Worm (Caenorhabditis elegans) whole organism, L4 larva: ENCODE results near the gene C14E2.4.

Experiments
- F10B5.3 ChIP-seq: sonication (generic microtip); optimal IDR thresholded peaks from 2 replicates; lab custom pipeline; 2016; ENCODE audit warnings: mild to moderate bottlenecking, missing genetic modification characterization, missing compliant biosample characterization
- F37D6.2 ChIP-seq: sonication (generic microtip); optimal IDR thresholded peaks from 2 replicates; lab custom pipeline; 2016; ENCODE audit warnings: mild to moderate bottlenecking, missing genetic modification characterization, missing compliant biosample characterization
- F44E2.7 ChIP-seq: fragments of 200-800 bp; sonication (Bioruptor generic); IDR thresholded peaks from 2 replicates; pipeline ENCODE4 v2.1.2; 2022; ENCODE audit warnings: missing genetic modification characterization, missing compliant biosample characterization
- F49E8.2 ChIP-seq: sonication (generic microtip); optimal IDR thresholded peaks from 2 replicates; lab custom pipeline; 2016; ENCODE audit warnings: missing compliant biosample characterization, mild to moderate bottlenecking, missing genetic modification characterization, borderline replicate concordance
- R02D3.7 ChIP-seq: fragments of 150-350 bp; sonication (generic microtip); optimal IDR thresholded peaks from 3 replicates; lab custom pipeline; 2014; ENCODE audit warnings: missing biosample characterization, missing genetic modification characterization
- T20F7.1 ChIP-seq: fragments of 200-800 bp; sonication (Bioruptor generic); optimal IDR thresholded peaks from 2 replicates; lab custom pipeline; 2018; ENCODE audit warnings: mild to moderate bottlenecking, missing genetic modification characterization, missing compliant biosample characterization
- T26A8.4 ChIP-seq: fragments of 200-800 bp; sonication (Bioruptor generic); IDR thresholded peaks from 2 replicates; pipeline ENCODE4 v1.3.6; 2022; ENCODE audit warnings: missing genetic modification characterization, missing compliant biosample characterization
- Y5F2A.4 ChIP-seq: fragments of 200-800 bp; sonication (Bioruptor generic); optimal IDR thresholded peaks from 2 replicates; lab custom pipeline; 2018; ENCODE audit warnings: mild to moderate bottlenecking, missing genetic modification characterization, missing compliant biosample characterization
- Y75B8A.6 ChIP-seq: fragments of 200-800 bp; sonication (Bioruptor generic); IDR thresholded peaks from 2 replicates; pipeline ENCODE4 v1.3.6; 2022; ENCODE audit warnings: missing genetic modification reagents, missing genetic modification characterization, missing compliant biosample characterization
- aha-1 ChIP-seq: fragments of 150-350 bp; peaks from one replicate; lab custom pipeline; 2014; ENCODE audit warnings: missing biosample characterization, missing genetic modification characterization
- aly-2 ChIP-seq: sonication (generic microtip); optimal IDR thresholded peaks from 2 replicates; lab custom pipeline; 2018; ENCODE audit warnings: missing biosample characterization, missing genetic modification characterization
- ama-1 ChIP-seq: fragments of 150-350 bp; optimal IDR thresholded peaks from 2 replicates; lab custom pipeline; 2014; ENCODE audit warnings: inconsistent platforms, mixed read lengths
- arid-1 ChIP-seq: fragments of 200-800 bp; sonication (Bioruptor generic); conservative IDR thresholded peaks from 2 replicates; pipeline ENCODE4 v1.3.6; 2022; ENCODE audit warnings: missing genetic modification reagents, missing genetic modification characterization, missing compliant biosample characterization
- ceh-20 ChIP-seq: fragments of 200-800 bp; sonication (Bioruptor generic); IDR thresholded peaks from 2 replicates; pipeline ENCODE4 v1.3.6; 2022; ENCODE audit warnings: missing genetic modification reagents, missing genetic modification characterization, missing compliant biosample characterization
- ceh-32 ChIP-seq: sonication (generic microtip); optimal IDR thresholded peaks from 2 replicates; lab custom pipeline; 2016; ENCODE audit warnings: mild to moderate bottlenecking, missing genetic modification characterization, missing compliant biosample characterization; ENCODE audit not compliant: poor library complexity
- ceh-62 ChIP-seq: sonication (generic microtip); optimal IDR thresholded peaks from 2 replicates; lab custom pipeline; 2017; ENCODE audit warnings: missing biosample characterization, missing genetic modification characterization
- ceh-82 ChIP-seq: sonication (generic microtip); optimal IDR thresholded peaks from 2 replicates; lab custom pipeline; 2017; ENCODE audit warnings: missing biosample characterization, missing genetic modification characterization
- cey-2 ChIP-seq: sonication (generic microtip); optimal IDR thresholded peaks from 3 replicates; lab custom pipeline; 2017; ENCODE audit warnings: missing genetic modification characterization, mild to moderate bottlenecking, missing compliant biosample characterization, antibody characterized with exemption, borderline replicate concordance; ENCODE audit not compliant: insufficient read depth
- daf-16 ChIP-seq, 3 experiments: sonication (generic microtip); optimal IDR thresholded peaks; 2 replicates each; lab custom pipeline; 2016 to 2017; ENCODE audit warnings: missing genetic modification characterization in 3 of 3, missing genetic modification reagents in 3 of 3, mild to moderate bottlenecking in 2 of 3, missing compliant biosample characterization in 2 of 3, missing biosample characterization in 1 of 3, moderate library complexity in 1 of 3
- daf-19 ChIP-seq: fragments of 200-800 bp; sonication (Bioruptor generic); conservative IDR thresholded peaks from 2 replicates; pipeline ENCODE4 v1.3.6; 2022; ENCODE audit warnings: missing genetic modification characterization, missing compliant biosample characterization
- daf-8 ChIP-seq: fragments of 200-800 bp; sonication (Bioruptor generic); IDR thresholded peaks from 2 replicates; pipeline ENCODE4 v1.3.6; 2022; ENCODE audit warnings: missing genetic modification characterization, missing compliant biosample characterization
- dmd-9 ChIP-seq: fragments of 200-800 bp; sonication (Bioruptor generic); IDR thresholded peaks from 2 replicates; pipeline ENCODE4 v1.3.6; 2022; ENCODE audit warnings: missing genetic modification reagents, missing genetic modification characterization, missing compliant biosample characterization
- duxl-1 ChIP-seq: sonication (generic microtip); optimal IDR thresholded peaks from 2 replicates; lab custom pipeline; 2016; ENCODE audit warnings: mild to moderate bottlenecking, missing genetic modification characterization, moderate library complexity, missing compliant biosample characterization; ENCODE audit not compliant: poor library complexity
- egl-43 ChIP-seq: fragments of 200-800 bp; sonication (Bioruptor generic); IDR thresholded peaks from 2 replicates; pipeline ENCODE4 v1.3.6; 2022; ENCODE audit warnings: missing genetic modification reagents, missing genetic modification characterization, missing compliant biosample characterization
- fos-1 ChIP-seq: fragments of 150-350 bp; optimal IDR thresholded peaks from 2 replicates; lab custom pipeline; 2014; ENCODE audit warnings: missing biosample characterization, missing genetic modification characterization
- gei-8 ChIP-seq: fragments of 200-800 bp; sonication (Bioruptor generic); optimal IDR thresholded peaks from 2 replicates; lab custom pipeline; 2018; ENCODE audit warnings: mild to moderate bottlenecking, missing genetic modification characterization, missing compliant biosample characterization
- hlh-11 ChIP-seq: fragments of 200-800 bp; sonication (Bioruptor generic); optimal IDR thresholded peaks from 2 replicates; lab custom pipeline; 2018; ENCODE audit warnings: mild to moderate bottlenecking, missing genetic modification characterization, missing compliant biosample characterization
- hlh-30 ChIP-seq: sonication (generic microtip); optimal IDR thresholded peaks from 2 replicates; lab custom pipeline; 2017; ENCODE audit warnings: antibody characterized with exemption, mild to moderate bottlenecking, missing genetic modification characterization, missing compliant biosample characterization; ENCODE audit not compliant: insufficient read depth
- hmg-1.1 ChIP-seq: fragments of 200-800 bp; sonication (Bioruptor generic); IDR thresholded peaks from 2 replicates; pipeline ENCODE4 v1.3.6; 2022; ENCODE audit warnings: missing genetic modification reagents, missing genetic modification characterization, missing compliant biosample characterization
- jun-1 ChIP-seq: fragments of 150-350 bp; optimal IDR thresholded peaks from 2 replicates; lab custom pipeline; 2014; ENCODE audit warnings: missing biosample characterization, missing genetic modification reagents, missing genetic modification characterization
- lin-13 ChIP-seq: fragments of 150-350 bp; optimal IDR thresholded peaks from 2 replicates; lab custom pipeline; 2014; ENCODE audit warnings: missing biosample characterization, missing genetic modification reagents, missing genetic modification characterization
- lin-29 ChIP-seq: fragments of 200-800 bp; sonication (Bioruptor generic); IDR thresholded peaks from 2 replicates; pipeline ENCODE4 v1.3.6; 2022; ENCODE audit warnings: missing genetic modification reagents, missing genetic modification characterization, missing compliant biosample characterization
- lir-3 ChIP-seq: sonication (generic microtip); optimal IDR thresholded peaks from 2 replicates; lab custom pipeline; 2016; ENCODE audit warnings: mild to moderate bottlenecking, missing genetic modification characterization, missing compliant biosample characterization
- mdt-29 ChIP-seq: fragments of 200-800 bp; sonication (Bioruptor generic); IDR thresholded peaks from 2 replicates; pipeline ENCODE4 v1.3.6; 2022; ENCODE audit warnings: missing genetic modification reagents, missing genetic modification characterization, missing compliant biosample characterization
- mxl-2 ChIP-seq: fragments of 200-800 bp; sonication (Bioruptor generic); conservative IDR thresholded peaks from 2 replicates; pipeline ENCODE4 v1.3.6; 2022; ENCODE audit warnings: missing genetic modification reagents, missing genetic modification characterization, missing compliant biosample characterization
- nhr-10 ChIP-seq: fragments of 150-350 bp; optimal IDR thresholded peaks from 2 replicates; lab custom pipeline; 2014; ENCODE audit warnings: missing biosample characterization, missing genetic modification characterization
- nhr-25 ChIP-seq: sonication (generic microtip); optimal IDR thresholded peaks from 2 replicates; lab custom pipeline; 2017; ENCODE audit warnings: missing genetic modification characterization, mild to moderate bottlenecking, missing compliant biosample characterization, antibody characterized with exemption, moderate library complexity, borderline replicate concordance; ENCODE audit not compliant: insufficient read depth
- nhr-28 ChIP-seq: fragments of 150-350 bp; optimal IDR thresholded peaks from 2 replicates; lab custom pipeline; 2014; ENCODE audit warnings: missing biosample characterization, missing genetic modification characterization
- nhr-41 ChIP-seq: fragments of 200-800 bp; sonication (Bioruptor generic); IDR thresholded peaks from 2 replicates; pipeline ENCODE4 v1.3.6; 2022; ENCODE audit warnings: missing genetic modification reagents, missing genetic modification characterization, missing compliant biosample characterization
- nhr-42 ChIP-seq: fragments of 200-800 bp; sonication (Bioruptor generic); IDR thresholded peaks from 2 replicates; pipeline ENCODE4 v1.3.6; 2022; ENCODE audit warnings: missing genetic modification characterization, missing compliant biosample characterization
- nhr-48 ChIP-seq: sonication (generic microtip); optimal IDR thresholded peaks from 2 replicates; lab custom pipeline; 2016; ENCODE audit warnings: mild to moderate bottlenecking, missing genetic modification characterization, missing compliant biosample characterization
- nhr-76 ChIP-seq: fragments of 150-350 bp; optimal IDR thresholded peaks from 2 replicates; lab custom pipeline; 2014; ENCODE audit warnings: missing biosample characterization, missing genetic modification characterization
- pqm-1 ChIP-seq: sonication (generic microtip); optimal IDR thresholded peaks from 2 replicates; lab custom pipeline; 2017; ENCODE audit warnings: missing biosample characterization, missing genetic modification characterization
- sdz-12 ChIP-seq: fragments of 200-800 bp; sonication (Bioruptor generic); optimal IDR thresholded peaks from 2 replicates; lab custom pipeline; 2018; ENCODE audit warnings: mild to moderate bottlenecking, missing genetic modification characterization, missing compliant biosample characterization
- set-16 ChIP-seq: fragments of 200-800 bp; sonication (Bioruptor generic); IDR thresholded peaks from 2 replicates; pipeline ENCODE4 v1.3.6; 2022; ENCODE audit warnings: missing genetic modification reagents, missing genetic modification characterization, missing compliant biosample characterization
- tag-97 ChIP-seq: fragments of 200-800 bp; sonication (Bioruptor generic); IDR thresholded peaks from 2 replicates; pipeline ENCODE4 v1.3.6; 2022; ENCODE audit warnings: missing genetic modification characterization, missing compliant biosample characterization
- vab-7 ChIP-seq: fragments of 200-800 bp; sonication (Bioruptor generic); IDR thresholded peaks from 2 replicates; pipeline ENCODE4 v1.3.6; 2022; ENCODE audit warnings: missing genetic modification reagents, missing genetic modification characterization, missing compliant biosample characterization
- zfp-3 ChIP-seq: fragments of 200-800 bp; sonication (Bioruptor generic); conservative IDR thresholded peaks from 2 replicates; pipeline ENCODE4 v1.3.6; 2022; ENCODE audit warnings: missing genetic modification reagents, missing genetic modification characterization, missing compliant biosample characterization
- zip-2 ChIP-seq: fragments of 150-350 bp; optimal IDR thresholded peaks from 2 replicates; lab custom pipeline; 2014; ENCODE audit warnings: missing biosample characterization, missing genetic modification characterization
- ztf-11 ChIP-seq: fragments of 150-350 bp; optimal IDR thresholded peaks from 2 replicates; lab custom pipeline; 2014; ENCODE audit warnings: missing biosample characterization, missing genetic modification characterization
- ztf-7 ChIP-seq: fragments of 150-350 bp; optimal IDR thresholded peaks from 2 replicates; lab custom pipeline; 2014; ENCODE audit warnings: missing biosample characterization, missing genetic modification characterization

The C14E2.4 gene

DNA sequence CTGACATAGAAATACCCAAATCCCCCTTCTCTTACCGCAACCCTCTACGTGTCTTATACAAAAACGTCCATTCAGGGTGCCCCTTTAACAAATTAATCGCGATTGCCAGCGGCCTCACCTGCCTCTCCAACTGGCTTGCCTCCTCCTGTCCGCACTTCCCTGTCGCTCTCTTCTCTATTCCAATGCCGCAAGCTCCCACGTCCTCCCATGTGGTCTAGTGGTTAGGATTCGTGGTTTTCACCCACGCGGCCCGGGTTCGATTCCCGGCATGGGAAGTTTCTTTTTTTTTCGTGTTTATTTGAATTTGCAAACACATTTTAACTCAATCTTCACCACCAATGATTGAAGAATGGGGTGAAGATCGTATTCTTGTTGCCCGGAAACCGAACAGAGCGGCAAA lies 37.5 kb upstream of the C14E2.4 start:
- TF ChIP-seq nhr-48 (tag; lab: Kevin White, UChicago) (peak; percentile 8), aly-2 (tag; lab: Kevin White, UChicago) (no peak), sdz-12 (GFP tag; lab: Kevin White, UChicago) (no peak), nhr-10 (tag; lab: Kevin White, UChicago) (no peak), ceh-32 (no peak), nhr-42 (GFP tag; lab: Robert Waterston, UW) (peak; percentile 83), lir-3 (tag; lab: Kevin White, UChicago) (peak; percentile 42), hlh-11 (tag; lab: Kevin White, UChicago) (no peak), dmd-9 (peak; percentile 65), vab-7 (GFP tag; lab: Robert Waterston, UW) (peak; percentile 76), set-16 (GFP tag; lab: Robert Waterston, UW) (peak; percentile 68), ztf-7 (peak; percentile 59), nhr-76 (tag; lab: Kevin White, UChicago) (no peak), jun-1 (tag; lab: Kevin White, UChicago) (peak; percentile 54), mxl-2 (GFP tag; lab: Robert Waterston, UW) (0 out of 2 replicates have a peak, but pooled peaks have one; percentile 27), T26A8.4 (GFP tag; lab: Robert Waterston, UW) (no peak; the same call in 1 of the 2 replicates), zip-2 (tag; lab: Kevin White, UChicago) (no peak), ama-1 (lab: Kevin White, UChicago) (no peak), T20F7.1 (GFP tag; lab: Kevin White, UChicago) (no peak), tag-97 (0 out of 2 replicates have a peak, but pooled peaks have one; percentile 18), daf-16 (GFP tag; optimal IDR thresholded peaks at IDR 0.05; lab: Kevin White, UChicago) (peak in 1 of 2 experiments; percentile 43), daf-16 (tag; optimal IDR thresholded peaks at IDR 0.05; lab: Kevin White, UChicago) (no peak), hlh-30 (peak; percentile 54), egl-43 (GFP tag; lab: Robert Waterston, UW) (peak; percentile 86), hmg-1.1 (peak; percentile 84), lin-13 (GFP tag; lab: Kevin White, UChicago) (peak; percentile 28), mdt-29 (GFP tag; lab: Robert Waterston, UW) (peak; percentile 46; the same call in 1 of the 2 replicates), R02D3.7 (tag; lab: Kevin White, UChicago) (no peak), F49E8.2 (tag; lab: Kevin White, UChicago) (no peak), daf-8 (GFP tag; lab: Robert Waterston, UW) (no peak), ceh-20 (GFP tag; lab: Robert Waterston, UW) (no peak), daf-19 (GFP tag; lab: Robert Waterston, UW) (no peak), arid-1 (GFP tag; lab: Robert Waterston, UW) (peak; percentile 72; the same call in 1 of the 2 replicates), Y5F2A.4 (GFP tag; lab: Kevin White, UChicago) (peak; percentile 31), ceh-62 (tag; lab: Kevin White, UChicago) (no peak), Y75B8A.6 (GFP tag; lab: Robert Waterston, UW) (0 out of 2 replicates have a peak, but pooled peaks have one; percentile 60), fos-1 (tag; lab: Kevin White, UChicago) (no peak), cey-2 (tag; lab: Kevin White, UChicago) (no peak), F10B5.3 (peak; percentile 4), gei-8 (GFP tag; lab: Kevin White, UChicago) (no peak), F44E2.7 (GFP tag; lab: Robert Waterston, UW) (no peak), ztf-11 (tag; lab: Kevin White, UChicago) (no peak), lin-29 (GFP tag; lab: Robert Waterston, UW) (no peak), pqm-1 (tag; lab: Kevin White, UChicago) (no peak), nhr-41 (GFP tag; lab: Robert Waterston, UW) (no peak), ceh-82 (no peak), aha-1 (tag; lab: Kevin White, UChicago) (no peak), nhr-25 (no peak), duxl-1 (tag; lab: Kevin White, UChicago) (peak; percentile 95), nhr-28 (tag; lab: Kevin White, UChicago) (no peak), zfp-3 (0 out of 2 replicates have a peak, but pooled peaks have one; percentile 11), F37D6.2 (tag; lab: Kevin White, UChicago) (peak; percentile 57)
